Fruit fly (Drosophila melanogaster) whole organism, embryonic: ENCODE data around the gene CatB.

ENCODE experiments used
- Adf1 ChIP-seq: fragments of 200-800 bp; sonication (Bioruptor generic); IDR thresholded peaks from 2 replicates; pipeline ENCODE4 v1.3.6; 2022; ENCODE audit warnings: missing biosample characterization, missing genetic modification characterization
- CG10959 ChIP-seq: fragments of 200-800 bp; sonication (Bioruptor generic); IDR thresholded peaks from 2 replicates; pipeline ENCODE4 v1.3.6; 2022; ENCODE audit warnings: missing biosample characterization, missing genetic modification characterization
- CG10979 ChIP-seq: fragments of 200-800 bp; sonication (Bioruptor generic); optimal IDR thresholded peaks from 2 replicates; lab custom pipeline; 2018; ENCODE audit warnings: missing biosample characterization, mild to moderate bottlenecking, missing genetic modification characterization, moderate library complexity
- CG11398 ChIP-seq: fragments of 200-800 bp; sonication (Bioruptor generic); optimal IDR thresholded peaks from 2 replicates; lab custom pipeline; 2016; ENCODE audit warnings: missing biosample characterization, missing genetic modification characterization
- CG11560 ChIP-seq: fragments of 200-800 bp; sonication (Bioruptor generic); IDR thresholded peaks from 3 replicates; pipeline ENCODE4 v1.3.6; 2022; ENCODE audit warnings: missing biosample characterization, missing genetic modification characterization
- CG12744 ChIP-seq: fragments of 200-800 bp; sonication (Bioruptor generic); optimal IDR thresholded peaks from 2 replicates; lab custom pipeline; 2016; ENCODE audit warnings: missing biosample characterization, missing genetic modification characterization
- CG13296 ChIP-seq: fragments of 200-800 bp; sonication (Bioruptor generic); optimal IDR thresholded peaks from 3 replicates; lab custom pipeline; 2018; ENCODE audit warnings: missing biosample characterization, mild to moderate bottlenecking, missing genetic modification characterization
- CG14441 ChIP-seq: fragments of 200-800 bp; sonication (Bioruptor generic); IDR thresholded peaks from 2 replicates; pipeline ENCODE4 v1.3.6; 2022; ENCODE audit warnings: missing biosample characterization, missing genetic modification characterization
- CG2116 ChIP-seq: fragments of 200-800 bp; sonication (Bioruptor generic); optimal IDR thresholded peaks from 3 replicates; lab custom pipeline; 2018; ENCODE audit warnings: missing biosample characterization, mild to moderate bottlenecking, missing genetic modification characterization
- CG2120 ChIP-seq: fragments of 200-800 bp; sonication (Bioruptor generic); optimal IDR thresholded peaks from 3 replicates; lab custom pipeline; 2016; ENCODE audit warnings: missing biosample characterization, missing genetic modification characterization
- CG2678 ChIP-seq: fragments of 200-800 bp; sonication (Bioruptor generic); optimal IDR thresholded peaks from 3 replicates; lab custom pipeline; 2019; ENCODE audit warnings: missing biosample characterization, mild to moderate bottlenecking, missing genetic modification characterization, moderate library complexity
- CG30431 ChIP-seq: fragments of 200-800 bp; sonication (Bioruptor generic); optimal IDR thresholded peaks from 2 replicates; lab custom pipeline; 2017; ENCODE audit warnings: missing biosample characterization, missing genetic modification characterization
- CG32532 ChIP-seq: fragments of 200-800 bp; sonication (Bioruptor generic); IDR thresholded peaks from 2 replicates; pipeline ENCODE4 v1.3.6; 2022; ENCODE audit warnings: missing biosample characterization, missing genetic modification characterization
- CG32772 ChIP-seq: fragments of 200-800 bp; sonication (Bioruptor generic); IDR thresholded peaks from 2 replicates; pipeline ENCODE4 v1.3.6; 2022; ENCODE audit warnings: missing biosample characterization, missing genetic modification characterization
- CG4360 ChIP-seq: fragments of 200-800 bp; sonication (Bioruptor generic); IDR thresholded peaks from 2 replicates; pipeline ENCODE4 v1.3.6; 2022; ENCODE audit warnings: missing biosample characterization, missing genetic modification characterization
- CG43689 ChIP-seq: fragments of 200-800 bp; sonication (Bioruptor generic); IDR thresholded peaks from 2 replicates; pipeline ENCODE4 v1.3.6; 2022; ENCODE audit warnings: missing biosample characterization, missing genetic modification characterization
- CG4424 ChIP-seq: fragments of 200-800 bp; sonication (Bioruptor generic); optimal IDR thresholded peaks from 3 replicates; lab custom pipeline; 2016; ENCODE audit warnings: missing biosample characterization, missing genetic modification characterization
- CG6683 ChIP-seq: fragments of 200-800 bp; sonication (Bioruptor generic); optimal IDR thresholded peaks from 2 replicates; lab custom pipeline; 2017; ENCODE audit warnings: missing biosample characterization, mild to moderate bottlenecking, missing genetic modification characterization, missing genetic modification reagents
- CG7271 ChIP-seq: fragments of 200-800 bp; sonication (Bioruptor generic); optimal IDR thresholded peaks from 2 replicates; lab custom pipeline; 2018; ENCODE audit warnings: missing biosample characterization, mild to moderate bottlenecking, missing genetic modification characterization, moderate library complexity
- Chrac-16 ChIP-seq: fragments of 200-800 bp; sonication (Bioruptor generic); optimal IDR thresholded peaks from 3 replicates; lab custom pipeline; 2016; ENCODE audit warnings: missing biosample characterization, missing genetic modification characterization
- D19B ChIP-seq: fragments of 200-800 bp; sonication (Bioruptor generic); optimal IDR thresholded peaks from 2 replicates; lab custom pipeline; 2017; ENCODE audit warnings: missing biosample characterization, mild to moderate bottlenecking, missing genetic modification characterization
- Doc2 ChIP-seq: fragments of 200-800 bp; sonication (Bioruptor generic); IDR thresholded peaks from 2 replicates; pipeline ENCODE4 v1.3.6; 2022; ENCODE audit warnings: missing biosample characterization, missing genetic modification characterization
- E2f1 ChIP-seq: fragments of 200-800 bp; sonication (Bioruptor generic); IDR thresholded peaks from 2 replicates; pipeline ENCODE4 v1.3.6; 2022; ENCODE audit warnings: missing biosample characterization, missing genetic modification characterization
- Gug ChIP-seq: fragments of 200-800 bp; sonication (Bioruptor generic); IDR thresholded peaks from 4 replicates; pipeline ENCODE4 v1.3.6; 2022; ENCODE audit warnings: missing biosample characterization, missing genetic modification characterization
- HLH3B ChIP-seq: fragments of 200-800 bp; sonication (Bioruptor generic); IDR thresholded peaks from 2 replicates; pipeline ENCODE4 v1.3.6; 2022; ENCODE audit warnings: missing biosample characterization, missing genetic modification characterization
- Hr39 ChIP-seq: fragments of >200 bp; optimal IDR thresholded peaks from 2 replicates; lab custom pipeline; 2017
- Jarid2 ChIP-seq: fragments of 200-800 bp; sonication (Bioruptor generic); optimal IDR thresholded peaks from 3 replicates; lab custom pipeline; 2017; ENCODE audit warnings: mild to moderate bottlenecking, missing biosample characterization, missing genetic modification reagents, missing genetic modification characterization
- Max ChIP-seq: fragments of 200-800 bp; sonication (Bioruptor generic); optimal IDR thresholded peaks from 2 replicates; lab custom pipeline; 2016; ENCODE audit warnings: missing biosample characterization, mild to moderate bottlenecking, missing genetic modification characterization
- NFAT ChIP-seq: fragments of 200-800 bp; sonication (Bioruptor generic); IDR thresholded peaks from 2 replicates; pipeline ENCODE4 v1.3.6; 2022; ENCODE audit warnings: missing biosample characterization, missing genetic modification characterization
- Nf-YA ChIP-seq: fragments of 200-800 bp; sonication (Bioruptor generic); IDR thresholded peaks from 2 replicates; pipeline ENCODE4 v1.3.6; 2022; ENCODE audit warnings: missing biosample characterization, missing genetic modification characterization
- Oaz ChIP-seq: fragments of 200-800 bp; sonication (Bioruptor generic); IDR thresholded peaks from 2 replicates; pipeline ENCODE4 v1.3.6; 2022; ENCODE audit warnings: missing biosample characterization, missing genetic modification characterization
- Opbp ChIP-seq: fragments of 200-800 bp; sonication (Bioruptor generic); IDR thresholded peaks from 3 replicates; pipeline ENCODE4 v1.3.6; 2022; ENCODE audit warnings: missing biosample characterization, missing genetic modification characterization; ENCODE audit not compliant: partially characterized antibody
- Six4 ChIP-seq: fragments of 200-800 bp; sonication (Bioruptor generic); optimal IDR thresholded peaks from 2 replicates; lab custom pipeline; 2016; ENCODE audit warnings: missing biosample characterization, missing genetic modification characterization
- Sox102F ChIP-seq: fragments of 200-800 bp; sonication (Bioruptor generic); optimal IDR thresholded peaks from 2 replicates; lab custom pipeline; 2018; ENCODE audit warnings: missing biosample characterization, mild to moderate bottlenecking, missing genetic modification characterization, moderate library complexity
- Stat92E ChIP-seq, 3 experiments: fragments of >200 bp in 2 of 3; fragments of 200-800 bp in 1 of 3; sonication (Bioruptor generic) in 1 of 3; optimal IDR thresholded peaks; 2 replicates each; lab custom pipeline; 2017 to 2019; ENCODE audit warnings: missing biosample characterization in 3 of 3, missing genetic modification characterization in 3 of 3, mild to moderate bottlenecking in 1 of 3, moderate library complexity in 1 of 3
- bab2 ChIP-seq: fragments of 200-800 bp; sonication (Bioruptor generic); optimal IDR thresholded peaks from 2 replicates; lab custom pipeline; 2016; ENCODE audit warnings: missing biosample characterization, missing genetic modification characterization
- bcd ChIP-seq: fragments of 200-800 bp; sonication (Bioruptor generic); optimal IDR thresholded peaks from 2 replicates; lab custom pipeline; 2017; ENCODE audit warnings: missing biosample characterization, mild to moderate bottlenecking, missing genetic modification characterization
- bigmax ChIP-seq: fragments of 200-800 bp; sonication (Bioruptor generic); optimal IDR thresholded peaks from 2 replicates; lab custom pipeline; 2018; ENCODE audit warnings: missing biosample characterization, mild to moderate bottlenecking, missing genetic modification characterization
- croc ChIP-seq: fragments of 200-800 bp; sonication (Bioruptor generic); conservative IDR thresholded peaks from 3 replicates; pipeline ENCODE4 v1.3.6; 2022; ENCODE audit warnings: missing biosample characterization, missing genetic modification characterization
- fru ChIP-seq: fragments of >200 bp; optimal IDR thresholded peaks from 2 replicates; lab custom pipeline; 2017
- ham ChIP-seq: fragments of 200-800 bp; sonication (Bioruptor generic); IDR thresholded peaks from 2 replicates; pipeline ENCODE4 v1.3.6; 2022; ENCODE audit warnings: missing biosample characterization, missing genetic modification characterization
- knrl ChIP-seq: fragments of 200-800 bp; sonication (Bioruptor generic); IDR thresholded peaks from 3 replicates; pipeline ENCODE4 v1.3.6; 2022; ENCODE audit warnings: missing biosample characterization, missing genetic modification characterization; ENCODE audit not compliant: partially characterized antibody
- pb ChIP-seq: fragments of 200-800 bp; sonication (Bioruptor generic); optimal IDR thresholded peaks from 3 replicates; lab custom pipeline; 2016; ENCODE audit warnings: missing biosample characterization, missing genetic modification characterization
- ro ChIP-seq: fragments of 200-800 bp; sonication (Bioruptor generic); IDR thresholded peaks from 2 replicates; pipeline ENCODE4 v1.3.6; 2022; ENCODE audit warnings: missing biosample characterization, missing genetic modification characterization
- seq ChIP-seq: fragments of 200-800 bp; sonication (Bioruptor generic); IDR thresholded peaks from 2 replicates; pipeline ENCODE4 v1.3.6; 2022; ENCODE audit warnings: missing biosample characterization, missing genetic modification characterization
- sqz ChIP-seq: fragments of 200-800 bp; sonication (Bioruptor generic); optimal IDR thresholded peaks from 3 replicates; lab custom pipeline; 2018; ENCODE audit warnings: missing biosample characterization, mild to moderate bottlenecking, missing genetic modification characterization
- sr ChIP-seq: fragments of 200-800 bp; sonication (Bioruptor generic); IDR thresholded peaks from 3 replicates; pipeline ENCODE4 v1.3.6; 2022; ENCODE audit warnings: missing biosample characterization, missing genetic modification characterization
- ssp ChIP-seq: fragments of 200-800 bp; sonication (Bioruptor generic); IDR thresholded peaks from 2 replicates; pipeline ENCODE4 v1.3.6; 2022; ENCODE audit warnings: missing biosample characterization, missing genetic modification characterization
- stc ChIP-seq: fragments of 200-800 bp; sonication (Bioruptor generic); IDR thresholded peaks from 2 replicates; pipeline ENCODE4 v1.3.6; 2022; ENCODE audit warnings: missing biosample characterization, missing genetic modification characterization
- tx ChIP-seq: fragments of 200-800 bp; sonication (Bioruptor generic); optimal IDR thresholded peaks from 2 replicates; lab custom pipeline; 2016; ENCODE audit warnings: missing biosample characterization, missing genetic modification characterization
- unpg ChIP-seq: fragments of 200-800 bp; sonication (Bioruptor generic); optimal IDR thresholded peaks from 3 replicates; lab custom pipeline; 2018; ENCODE audit warnings: missing biosample characterization, mild to moderate bottlenecking, missing genetic modification characterization, moderate library complexity
- usp ChIP-seq: fragments of >200 bp; optimal IDR thresholded peaks from 2 replicates; lab custom pipeline; 2017; ENCODE audit warnings: missing biosample characterization, missing genetic modification characterization

The CatB gene

dm6 chr2L:8692426-8693180 lies 12.8 kb upstream of the CatB start (continued):
- no peak for TF ChIP-seq ham (GFP tag; lab: Robert Waterston, UW)
- TF ChIP-seq CG2678: peak; percentile 37
- peak; percentile 47 for TF ChIP-seq bab2 (GFP tag; lab: Kevin White, UChicago)
- no peak for TF ChIP-seq Hr39 (lab: Kevin White, UChicago)
- TF ChIP-seq CG4424 (GFP tag; lab: Kevin White, UChicago): no peak
- TF ChIP-seq croc (GFP tag; lab: Robert Waterston, UW): no peak
- TF ChIP-seq E2f1 (GFP tag; lab: Robert Waterston, UW): no peak
- 0 out of 3 replicates have a peak, but pooled peaks have one; percentile 22 for TF ChIP-seq CG11560 (tag; lab: Robert Waterston, UW)
- TF ChIP-seq Oaz (GFP tag; lab: Robert Waterston, UW): no peak
- peak; percentile 34 for TF ChIP-seq CG11398 (GFP tag; lab: Kevin White, UChicago)
- TF ChIP-seq Doc2 (GFP tag; lab: Robert Waterston, UW): no peak
- no peak for TF ChIP-seq HLH3B (GFP tag; lab: Robert Waterston, UW)
- TF ChIP-seq sqz (GFP tag; lab: Kevin White, UChicago): no peak
- peak; percentile 24 for TF ChIP-seq pb (GFP tag; lab: Kevin White, UChicago)
- TF ChIP-seq knrl (GFP tag; lab: Robert Waterston, UW): no peak
- TF ChIP-seq ssp (GFP tag; lab: Robert Waterston, UW): no peak
- TF ChIP-seq fru: no peak
- TF ChIP-seq CG32772 (GFP tag; lab: Robert Waterston, UW): no peak
- no peak for TF ChIP-seq sr
- no peak for TF ChIP-seq Jarid2
- no peak for TF ChIP-seq Six4 (GFP tag; lab: Kevin White, UChicago)
- TF ChIP-seq Opbp (GFP tag; lab: Robert Waterston, UW): no peak
- no peak for TF ChIP-seq CG13296 (GFP tag; lab: Kevin White, UChicago)
- TF ChIP-seq bigmax: no peak
- TF ChIP-seq CG2116 (GFP tag; lab: Kevin White, UChicago): no peak
- TF ChIP-seq CG2120 (GFP tag; lab: Kevin White, UChicago): peak; percentile 69
- peak; percentile 49; the same call in 1 of the 2 replicates for TF ChIP-seq Adf1 (GFP tag; lab: Robert Waterston, UW)
- peak; percentile 30 for TF ChIP-seq unpg (GFP tag; lab: Kevin White, UChicago)
- TF ChIP-seq CG6683: no peak
- TF ChIP-seq CG4360 (GFP tag; lab: Robert Waterston, UW): no peak
- no peak for TF ChIP-seq CG7271
- no peak for TF ChIP-seq Chrac-16
- TF ChIP-seq CG43689 (GFP tag; lab: Robert Waterston, UW): no peak
- no peak for TF ChIP-seq Stat92E (GFP tag; optimal IDR thresholded peaks at IDR 0.05; lab: Kevin White, UChicago)
- TF ChIP-seq ro: no peak
- no peak for TF ChIP-seq CG10959
- no peak for TF ChIP-seq CG10979
- no peak for TF ChIP-seq CG14441 (GFP tag; lab: Robert Waterston, UW)
- peak; percentile 68 for TF ChIP-seq CG32532 (GFP tag; lab: Robert Waterston, UW)
- no peak for TF ChIP-seq Max
- no peak for TF ChIP-seq CG30431 (GFP tag; lab: Kevin White, UChicago)
- TF ChIP-seq usp (GFP tag; lab: Kevin White, UChicago): no peak
- no peak for TF ChIP-seq stc (GFP tag; lab: Robert Waterston, UW)
- no peak for TF ChIP-seq bcd (GFP tag; lab: Kevin White, UChicago)
- no peak for TF ChIP-seq D19B (GFP tag; lab: Kevin White, UChicago)
- TF ChIP-seq Nf-YA (GFP tag; lab: Robert Waterston, UW): no peak
- no peak for TF ChIP-seq tx (GFP tag; lab: Kevin White, UChicago)
- no peak for TF ChIP-seq Gug (GFP tag; lab: Robert Waterston, UW)
- TF ChIP-seq Sox102F (GFP tag; lab: Kevin White, UChicago): no peak
- TF ChIP-seq seq (GFP tag; lab: Robert Waterston, UW): 0 out of 2 replicates have a peak, but pooled peaks have one; percentile 39
- TF ChIP-seq NFAT (GFP tag; lab: Robert Waterston, UW): peak; percentile 24; the same call in 1 of the 2 replicates
- peak; percentile 24 for TF ChIP-seq CG12744 (GFP tag; lab: Kevin White, UChicago)
